Fruit fly (Drosophila melanogaster): ENCODE data around the gene DIP-gamma.

- TF ChIP-seq ttk (optimal IDR thresholded peaks at IDR 0.05): no peak
- TF ChIP-seq h (optimal IDR thresholded peaks at IDR 0.05): no peak
- no peak for TF ChIP-seq psq (optimal IDR thresholded peaks at IDR 0.05)
These were observed 80.8 kb downstream of the DIP-gamma start for dm6 chr3R:28889427-28889736.

Data from Kc167 (cell line).